Worm (Caenorhabditis elegans) whole organism, midembryonic: ENCODE measurements around the gene srxa-16.

Source experiments
- T22C8.4 ChIP-seq: fragments of 200-800 bp; sonication (Bioruptor generic); IDR thresholded peaks from 2 replicates; pipeline ENCODE4 v1.3.6; 2022; ENCODE audit warnings: missing genetic modification characterization, missing compliant biosample characterization
- cog-1 ChIP-seq: sonication (generic microtip); optimal IDR thresholded peaks from 2 replicates; lab custom pipeline; 2016; ENCODE audit warnings: missing genetic modification characterization, missing compliant biosample characterization
- flt-1 ChIP-seq: fragments of 200-800 bp; sonication (Bioruptor generic); IDR thresholded peaks from 2 replicates; pipeline ENCODE4 v1.3.6; 2022; ENCODE audit warnings: missing genetic modification characterization, missing compliant biosample characterization
- klf-2 ChIP-seq: fragments of 200-800 bp; sonication (Bioruptor generic); conservative IDR thresholded peaks from 2 replicates; pipeline ENCODE4 v1.3.6; 2022; ENCODE audit warnings: missing genetic modification reagents, missing genetic modification characterization, missing compliant biosample characterization
- med-1 ChIP-seq: sonication (generic microtip); optimal IDR thresholded peaks from 2 replicates; lab custom pipeline; 2017; ENCODE audit warnings: missing genetic modification characterization, mild to moderate bottlenecking, missing compliant biosample characterization, antibody characterized with exemption, missing genetic modification reagents; ENCODE audit not compliant: insufficient read depth
- ref-1 ChIP-seq: fragments of 200-800 bp; sonication (Bioruptor generic); conservative IDR thresholded peaks from 2 replicates; pipeline ENCODE4 v1.3.6; 2022; ENCODE audit warnings: missing genetic modification reagents, missing genetic modification characterization, missing compliant biosample characterization
- tab-1 ChIP-seq: fragments of 200-800 bp; sonication (Bioruptor generic); IDR thresholded peaks from 2 replicates; pipeline ENCODE4 v1.3.6; 2022; ENCODE audit warnings: missing genetic modification characterization, missing compliant biosample characterization
- ztf-23 ChIP-seq: fragments of 200-800 bp; sonication (Bioruptor generic); IDR thresholded peaks from 2 replicates; pipeline ENCODE4 v1.3.6; 2022; ENCODE audit warnings: missing genetic modification reagents, missing genetic modification characterization, missing compliant biosample characterization
- ztf-29 ChIP-seq: fragments of 200-800 bp; sonication (Bioruptor generic); IDR thresholded peaks from 2 replicates; pipeline ENCODE4 v1.3.6; 2022; ENCODE audit warnings: missing genetic modification reagents, missing genetic modification characterization, missing compliant biosample characterization

Gene srxa-16

DNA sequence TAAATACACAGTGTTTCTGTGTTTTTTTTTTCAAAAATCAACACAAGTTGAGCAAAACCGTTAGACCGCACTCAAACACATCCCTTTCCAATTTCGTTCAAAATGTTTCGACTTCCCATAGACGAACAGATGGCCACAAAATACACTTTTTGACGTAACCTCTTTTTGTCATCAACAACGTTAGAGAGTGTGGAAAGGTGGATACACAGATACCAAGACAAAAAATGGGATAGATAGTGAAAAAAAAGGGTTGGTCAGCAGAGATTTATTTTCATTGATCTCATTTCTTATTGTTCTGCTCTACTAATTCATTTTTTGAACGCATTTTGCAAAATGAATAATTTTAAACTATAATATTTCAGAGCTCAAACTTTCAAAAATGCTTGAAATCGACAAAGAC is 19.3 kb downstream of the srxa-16 start:
- no peak for TF ChIP-seq T22C8.4 (GFP tag; lab: Robert Waterston, UW)

DNA sequence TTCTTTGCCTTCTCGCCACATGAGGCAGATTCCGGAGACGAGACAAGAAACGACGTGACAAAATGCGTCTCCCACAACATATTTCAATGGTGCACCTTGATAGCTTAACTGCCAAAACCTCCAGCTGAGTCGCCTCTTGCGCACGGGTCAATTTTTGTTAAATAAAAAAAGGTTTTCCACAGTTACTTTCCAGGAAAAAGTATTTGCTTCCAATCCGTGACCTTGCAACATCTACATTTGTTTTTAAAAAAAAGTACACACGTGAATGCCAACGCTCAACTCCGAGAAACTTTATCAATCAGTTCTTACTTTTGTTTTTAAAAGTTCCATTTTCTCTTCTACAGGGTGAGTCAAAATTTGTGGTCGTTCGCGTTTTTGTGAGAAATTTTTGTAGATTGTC is 19.9 kb downstream of the srxa-16 start, which contains the start of gene F22B8.7:
Gene F22B8.7 (plus strand): TSS at position 301 of the 400 bp plus-strand sequence.
- TF ChIP-seq med-1 (no peak), cog-1 (tag; lab: Kevin White, UChicago) (no peak), flt-1 (no peak), tab-1 (no peak), ztf-23 (no peak), ref-1 (no peak)

DNA sequence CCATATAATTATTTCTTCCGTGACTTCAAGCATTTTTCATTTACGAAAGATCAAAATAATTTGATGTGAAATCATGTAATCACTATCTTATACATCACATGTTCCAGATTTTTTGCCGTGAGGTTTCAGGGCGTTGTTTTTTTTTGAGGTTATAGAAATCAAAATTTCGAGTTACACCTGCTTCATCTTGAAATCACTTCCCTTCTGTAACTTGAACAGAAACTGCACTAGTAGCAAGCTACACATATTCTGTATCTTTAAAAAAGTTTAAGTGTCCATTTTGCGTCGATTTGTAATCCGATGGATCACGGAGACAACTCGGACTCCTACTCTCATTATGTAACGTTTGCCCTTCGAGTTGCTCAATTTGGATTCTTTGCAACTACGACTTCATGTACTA is 23.5 kb downstream of the srxa-16 start, which contains the start of gene F22B8.3:
Gene F22B8.3 (plus strand): TSS at position 301 of the 400 bp plus-strand sequence.
- TF ChIP-seq med-1: no peak
- no peak for TF ChIP-seq T22C8.4 (GFP tag; lab: Robert Waterston, UW)
- no peak for TF ChIP-seq ztf-29 (GFP tag; lab: Robert Waterston, UW)
- no peak for TF ChIP-seq cog-1 (tag; lab: Kevin White, UChicago)
- TF ChIP-seq klf-2: no peak
- TF ChIP-seq ref-1: no peak
- TF ChIP-seq ztf-23: no peak
- TF ChIP-seq flt-1: no peak
- no peak for TF ChIP-seq tab-1

DNA sequence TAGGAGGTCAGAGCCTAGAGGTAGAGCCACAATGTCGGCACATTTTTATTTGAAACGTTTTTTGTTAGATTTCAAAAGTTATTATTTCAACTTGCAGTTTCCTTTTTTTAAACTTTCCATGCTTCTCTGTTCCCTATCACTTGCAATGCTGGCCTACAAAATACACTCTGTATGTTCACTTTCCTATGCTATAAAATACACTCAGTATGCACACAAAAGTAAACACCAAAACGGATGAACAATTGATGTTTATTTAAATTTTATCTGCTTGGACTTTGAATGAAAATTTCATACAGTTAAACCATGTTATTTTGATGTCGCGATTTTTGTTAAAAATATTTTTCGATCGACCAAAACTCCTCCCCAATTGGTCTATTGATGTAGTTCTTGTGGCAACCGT is 33.5 kb downstream of the srxa-16 start:
- TF ChIP-seq med-1: no peak
- TF ChIP-seq ztf-29 (GFP tag; lab: Robert Waterston, UW): no peak
- TF ChIP-seq T22C8.4 (GFP tag; lab: Robert Waterston, UW): no peak
- no peak for TF ChIP-seq klf-2
- TF ChIP-seq ref-1: no peak
- no peak for TF ChIP-seq flt-1

DNA sequence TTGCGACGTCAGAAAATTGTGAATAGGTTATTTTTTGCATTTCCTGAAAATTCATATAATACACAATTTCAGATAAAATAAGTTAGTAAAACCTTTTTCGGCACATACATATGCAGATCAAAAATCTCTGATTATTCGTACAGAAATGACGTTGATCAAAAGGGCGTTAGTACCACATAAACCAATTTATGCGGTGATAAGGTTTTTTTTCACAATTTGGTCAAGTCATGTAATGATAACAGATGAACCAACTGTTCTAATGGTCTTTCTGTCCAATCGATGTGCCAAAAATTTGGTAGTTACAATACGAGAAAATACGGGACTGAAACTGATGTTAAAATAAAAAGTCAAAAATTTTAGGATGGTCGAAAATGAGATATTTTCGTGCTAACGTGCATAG is 34.1 kb downstream of the srxa-16 start:
- TF ChIP-seq klf-2: no peak
- no peak for TF ChIP-seq ztf-29 (GFP tag; lab: Robert Waterston, UW)
- TF ChIP-seq med-1: no peak
- TF ChIP-seq tab-1: no peak
- TF ChIP-seq ref-1: no peak
- no peak for TF ChIP-seq ztf-23
- TF ChIP-seq cog-1 (tag; lab: Kevin White, UChicago): no peak
- TF ChIP-seq T22C8.4 (GFP tag; lab: Robert Waterston, UW): no peak
- no peak for TF ChIP-seq flt-1

DNA sequence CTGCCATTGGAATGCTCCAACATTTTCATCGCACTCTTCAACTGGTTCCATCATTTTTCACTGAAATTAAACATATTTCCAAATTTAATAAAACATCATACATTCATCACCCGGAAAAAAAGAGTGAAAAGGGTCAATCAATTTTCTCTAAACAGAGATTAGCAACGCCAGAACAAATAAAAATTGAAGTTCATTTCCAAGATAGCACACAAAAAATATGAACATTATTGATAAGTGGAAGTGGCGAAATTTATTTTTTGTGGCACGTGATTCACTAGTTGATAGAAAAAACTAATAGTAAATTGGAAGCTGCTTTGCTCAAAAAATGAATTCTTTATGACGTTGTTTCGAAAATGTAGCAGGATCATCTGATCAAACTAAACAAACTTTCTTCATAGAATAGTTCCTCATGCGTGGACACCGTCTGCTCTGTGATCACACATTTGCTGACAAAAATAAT is 38.9 kb downstream of the srxa-16 start, which contains the start of the genes F14H3.12 and srj-29:
Gene F14H3.12 (minus strand): TSS at position 74 of the 460 bp plus-strand sequence.
Gene srj-29 (plus strand): TSS at position 410 of the 460 bp plus-strand sequence.
- TF ChIP-seq cog-1 (tag; lab: Kevin White, UChicago) (no peak), ref-1 (no peak), ztf-29 (GFP tag; lab: Robert Waterston, UW) (no peak), tab-1 (no peak), ztf-23 (no peak), flt-1 (no peak), klf-2 (no peak), T22C8.4 (GFP tag; lab: Robert Waterston, UW) (no peak), med-1 (no peak)

DNA sequence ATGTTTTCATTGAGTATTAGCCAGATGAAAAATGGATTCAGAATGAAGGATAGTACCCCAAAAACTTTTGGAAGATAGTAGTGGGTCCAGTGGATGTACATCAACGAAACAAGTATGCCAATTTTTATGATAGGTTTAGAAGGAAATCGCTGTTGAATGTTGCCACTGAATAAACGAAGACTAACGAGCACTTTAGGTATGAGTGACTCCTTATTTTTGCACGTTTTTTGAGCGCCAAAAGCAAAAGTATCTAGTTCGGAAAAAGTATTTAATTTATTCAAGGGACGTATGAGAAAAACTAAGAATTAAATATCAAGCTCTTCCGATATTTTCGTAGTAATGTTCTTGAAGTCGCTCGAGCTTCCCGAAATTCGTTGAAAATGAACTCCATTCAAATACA is 40.3 kb downstream of the srxa-16 start, which contains the start of gene srj-10:
Gene srj-10 (minus strand): TSS at position 101 of the 400 bp plus-strand sequence.
- TF ChIP-seq T22C8.4 (GFP tag; lab: Robert Waterston, UW) (no peak), ztf-23 (no peak), tab-1 (no peak), flt-1 (no peak), ztf-29 (GFP tag; lab: Robert Waterston, UW) (no peak), klf-2 (no peak)

DNA sequence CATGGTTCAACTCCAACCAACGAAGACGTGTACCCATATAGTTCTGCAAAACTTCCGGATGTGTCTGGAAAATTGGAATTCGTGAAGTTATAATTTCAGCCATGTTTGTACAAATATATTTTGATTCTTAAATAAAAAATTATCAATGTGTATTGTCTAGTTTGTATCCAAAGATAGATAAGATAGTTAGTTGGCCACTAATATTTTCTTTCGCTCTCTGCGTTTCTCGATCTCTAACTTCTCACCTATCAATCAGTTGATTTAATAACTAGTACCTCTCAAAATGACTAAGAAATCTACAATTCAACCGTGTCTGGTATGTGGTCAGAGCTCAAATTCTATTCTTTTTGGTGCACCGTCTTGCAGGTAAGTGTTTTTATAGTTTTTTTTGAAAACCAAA is 43.0 kb downstream of the srxa-16 start, which contains the start of gene nhr-176:
Gene nhr-176 (plus strand): TSS at position 159 of the 400 bp plus-strand sequence.
- TF ChIP-seq med-1 (no peak), klf-2 (no peak), ref-1 (no peak), ztf-29 (GFP tag; lab: Robert Waterston, UW) (no peak), ztf-23 (no peak), T22C8.4 (GFP tag; lab: Robert Waterston, UW) (no peak), tab-1 (no peak), cog-1 (tag; lab: Kevin White, UChicago) (no peak), flt-1 (no peak)

DNA sequence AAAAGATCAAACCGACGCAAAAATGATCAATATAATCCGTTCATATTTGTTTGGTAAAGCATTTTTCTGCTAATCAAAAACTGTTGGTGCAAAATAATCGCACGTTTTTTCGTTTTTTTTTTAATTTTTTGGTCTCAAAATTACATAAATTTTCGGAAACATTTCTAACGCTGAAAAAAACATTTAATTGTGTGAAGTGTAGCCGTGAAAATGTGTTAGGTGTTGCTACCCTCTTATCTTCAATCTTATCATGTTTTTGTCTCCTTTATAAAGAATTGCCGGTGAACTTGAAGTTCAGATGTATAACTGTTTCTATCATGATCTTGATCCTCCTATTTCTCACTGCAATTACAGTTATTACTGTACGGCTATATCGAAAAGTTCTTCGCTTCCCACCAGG is 45.2 kb downstream of the srxa-16 start, which contains the start of gene cyp-35D1:
Gene cyp-35D1 (plus strand): TSS at position 301 of the 400 bp plus-strand sequence.
- no peak for TF ChIP-seq ref-1
- TF ChIP-seq med-1: no peak
- no peak for TF ChIP-seq tab-1
- no peak for TF ChIP-seq ztf-23
- TF ChIP-seq cog-1 (tag; lab: Kevin White, UChicago): no peak
- TF ChIP-seq flt-1: no peak
- TF ChIP-seq klf-2: no peak
- TF ChIP-seq ztf-29 (GFP tag; lab: Robert Waterston, UW): no peak
- no peak for TF ChIP-seq T22C8.4 (GFP tag; lab: Robert Waterston, UW)
